Worm (Caenorhabditis elegans) whole organism, L1 larva: ENCODE measurements around the gene srlf-3.
A peak's percentile ranks its signal among the peaks of the same experiment; 100 is the strongest.

Experiments
- C04F5.9 ChIP-seq: sonication (generic microtip); optimal IDR thresholded peaks from 2 replicates; lab custom pipeline; 2016; ENCODE audit warnings: missing genetic modification characterization, missing compliant biosample characterization
- C16A3.4 ChIP-seq: fragments of 150-350 bp; optimal IDR thresholded peaks from 2 replicates; lab custom pipeline; 2014; ENCODE audit warnings: missing biosample characterization, missing genetic modification characterization
- C34B4.2 ChIP-seq: sonication (generic microtip); optimal IDR thresholded peaks from 2 replicates; lab custom pipeline; 2017; ENCODE audit warnings: mild to moderate bottlenecking, missing genetic modification characterization, missing compliant biosample characterization
- F16B12.6 ChIP-seq: fragments of 150-350 bp; optimal IDR thresholded peaks from 2 replicates; lab custom pipeline; 2014; ENCODE audit warnings: missing biosample characterization, missing genetic modification characterization
- Y116A8C.19 ChIP-seq: sonication (generic microtip); optimal IDR thresholded peaks from 2 replicates; lab custom pipeline; 2016; ENCODE audit warnings: missing compliant biosample characterization, missing genetic modification characterization, borderline replicate concordance
- aha-1 ChIP-seq: fragments of 150-350 bp; optimal IDR thresholded peaks from 2 replicates; lab custom pipeline; 2014; ENCODE audit warnings: missing biosample characterization, missing genetic modification characterization
- alr-1 ChIP-seq: fragments of 200-800 bp; sonication (Bioruptor generic); optimal IDR thresholded peaks from 2 replicates; lab custom pipeline; 2018; ENCODE audit warnings: borderline replicate concordance, mild to moderate bottlenecking, missing genetic modification characterization, missing compliant biosample characterization
- ama-1 ChIP-seq: fragments of 150-350 bp; optimal IDR thresholded peaks from 2 replicates; lab custom pipeline; 2014
- ceh-63 ChIP-seq: fragments of 200-800 bp; sonication (Bioruptor generic); optimal IDR thresholded peaks from 2 replicates; lab custom pipeline; 2018; ENCODE audit warnings: mild to moderate bottlenecking, missing genetic modification characterization, missing compliant biosample characterization
- ceh-8 ChIP-seq: fragments of 200-800 bp; sonication (Bioruptor generic); optimal IDR thresholded peaks from 2 replicates; lab custom pipeline; 2018; ENCODE audit warnings: mild to moderate bottlenecking, missing genetic modification characterization, moderate library complexity, missing compliant biosample characterization
- ceh-88 ChIP-seq: fragments of 200-800 bp; sonication (Bioruptor generic); IDR thresholded peaks from 2 replicates; pipeline ENCODE4 v1.3.6; 2022; ENCODE audit warnings: missing genetic modification characterization, missing compliant biosample characterization
- ceh-90 ChIP-seq: sonication (generic microtip); optimal IDR thresholded peaks from 2 replicates; lab custom pipeline; 2016; ENCODE audit warnings: missing genetic modification characterization, missing compliant biosample characterization
- dsc-1 ChIP-seq: sonication (generic microtip); optimal IDR thresholded peaks from 2 replicates; lab custom pipeline; 2016; ENCODE audit warnings: mild to moderate bottlenecking, missing genetic modification characterization, missing compliant biosample characterization
- efl-1 ChIP-seq, 4 experiments: fragments of 150-350 bp; optimal IDR thresholded peaks in 3 of 4; peaks in 1 of 4; 1 replicate in 1 of 4; 2 replicates in 3 of 4; lab custom pipeline; 2014; ENCODE audit warnings: missing biosample characterization in 2 of 4, missing genetic modification characterization in 2 of 4, missing genetic modification reagents in 2 of 4
- egl-13 ChIP-seq: sonication (generic microtip); optimal IDR thresholded peaks from 2 replicates; lab custom pipeline; 2016; ENCODE audit warnings: missing genotype, missing genetic modification reagents, missing genetic modification characterization, missing compliant biosample characterization
- egl-27 ChIP-seq, 2 experiments: fragments of 150-350 bp in 1 of 2; sonication (generic microtip); optimal IDR thresholded peaks; 3 replicates each; lab custom pipeline; 2017 to 2018; ENCODE audit warnings: missing biosample characterization in 2 of 2, missing genetic modification characterization in 2 of 2, missing genetic modification reagents in 2 of 2
- elt-3 ChIP-seq, 6 experiments: fragments of 150-350 bp in 1 of 6; sonication (generic microtip); optimal IDR thresholded peaks; 2 replicates each; lab custom pipeline; 2017 to 2018; ENCODE audit warnings: missing biosample characterization in 6 of 6, missing genetic modification characterization in 6 of 6, inconsistent platforms in 1 of 6
- fkh-8 ChIP-seq: sonication (generic microtip); optimal IDR thresholded peaks from 2 replicates; lab custom pipeline; 2016; ENCODE audit warnings: mild to moderate bottlenecking, missing genetic modification characterization, missing compliant biosample characterization
- grh-1 ChIP-seq: fragments of 200-800 bp; sonication (Bioruptor generic); IDR thresholded peaks from 2 replicates; pipeline ENCODE4 v1.3.6; 2022; ENCODE audit warnings: missing genetic modification reagents, missing genetic modification characterization, missing compliant biosample characterization
- hlh-17 ChIP-seq: fragments of 200-800 bp; sonication (Bioruptor generic); optimal IDR thresholded peaks from 2 replicates; lab custom pipeline; 2018; ENCODE audit warnings: missing genetic modification characterization, mild to moderate bottlenecking, missing compliant biosample characterization, moderate library complexity, borderline replicate concordance
- hlh-4 ChIP-seq: sonication (generic microtip); optimal IDR thresholded peaks from 2 replicates; lab custom pipeline; 2016; ENCODE audit warnings: mild to moderate bottlenecking, missing genetic modification characterization, missing compliant biosample characterization
- isw-1 ChIP-seq: fragments of 200-800 bp; sonication (Bioruptor generic); IDR thresholded peaks from 2 replicates; pipeline ENCODE4 v1.3.6; 2022; ENCODE audit warnings: missing genetic modification characterization, missing compliant biosample characterization
- lin-13 ChIP-seq: fragments of 150-350 bp; optimal IDR thresholded peaks from 2 replicates; lab custom pipeline; 2014; ENCODE audit warnings: missing biosample characterization, missing genetic modification reagents, missing genetic modification characterization
- lin-14 ChIP-seq: fragments of 200-800 bp; sonication (Bioruptor generic); optimal IDR thresholded peaks from 2 replicates; lab custom pipeline; 2018; ENCODE audit warnings: mild to moderate bottlenecking, missing genetic modification characterization, moderate library complexity, missing compliant biosample characterization
- lin-15B ChIP-seq: fragments of 150-350 bp; sonication (generic microtip); optimal IDR thresholded peaks from 3 replicates; lab custom pipeline; 2014; ENCODE audit warnings: missing biosample characterization, missing genetic modification characterization
- lin-35 ChIP-seq, 2 experiments: fragments of 150-350 bp; optimal IDR thresholded peaks; 2 replicates each; lab custom pipeline; 2014; ENCODE audit warnings: missing biosample characterization in 2 of 2, missing genetic modification characterization in 2 of 2, missing genetic modification reagents in 2 of 2
- lir-3 ChIP-seq: sonication (generic microtip); optimal IDR thresholded peaks from 2 replicates; lab custom pipeline; 2016; ENCODE audit warnings: mild to moderate bottlenecking, missing genetic modification characterization, moderate library complexity, missing compliant biosample characterization; ENCODE audit not compliant: poor library complexity
- lsy-2 ChIP-seq, 2 experiments: fragments of 150-350 bp; optimal IDR thresholded peaks; 2 replicates each; lab custom pipeline; 2014; ENCODE audit warnings: missing biosample characterization in 2 of 2, missing genetic modification characterization in 2 of 2
- mep-1 ChIP-seq: fragments of 150-350 bp; optimal IDR thresholded peaks from 2 replicates; lab custom pipeline; 2014; ENCODE audit warnings: missing biosample characterization, missing genetic modification characterization
- nhr-11 ChIP-seq: fragments of 150-350 bp; optimal IDR thresholded peaks from 2 replicates; lab custom pipeline; 2014; ENCODE audit warnings: missing biosample characterization, missing genetic modification characterization
- nhr-12 ChIP-seq: sonication (generic microtip); optimal IDR thresholded peaks from 2 replicates; lab custom pipeline; 2017; ENCODE audit warnings: missing biosample characterization, missing genetic modification characterization
- nhr-19 ChIP-seq: fragments of 200-800 bp; sonication (Bioruptor generic); conservative IDR thresholded peaks from 2 replicates; pipeline ENCODE4 v1.3.6; 2022; ENCODE audit warnings: missing genetic modification characterization, missing compliant biosample characterization
- nhr-237 ChIP-seq: fragments of 150-350 bp; optimal IDR thresholded peaks from 2 replicates; lab custom pipeline; 2014; ENCODE audit warnings: missing biosample characterization, missing genetic modification characterization
- nhr-28 ChIP-seq: fragments of 150-350 bp; optimal IDR thresholded peaks from 2 replicates; lab custom pipeline; 2014; ENCODE audit warnings: missing biosample characterization, missing genetic modification characterization
- nhr-47 ChIP-seq: sonication (generic microtip); optimal IDR thresholded peaks from 2 replicates; lab custom pipeline; 2016; ENCODE audit warnings: mild to moderate bottlenecking, missing genetic modification characterization, moderate library complexity, missing compliant biosample characterization
- nhr-71 ChIP-seq: sonication (generic microtip); optimal IDR thresholded peaks from 2 replicates; lab custom pipeline; 2016; ENCODE audit warnings: mild to moderate bottlenecking, missing genetic modification characterization, moderate library complexity, missing compliant biosample characterization
- nhr-76 ChIP-seq: sonication (generic microtip); optimal IDR thresholded peaks from 2 replicates; lab custom pipeline; 2017; ENCODE audit warnings: missing biosample characterization, missing genetic modification characterization
- nhr-77 ChIP-seq: fragments of 150-350 bp; optimal IDR thresholded peaks from 2 replicates; lab custom pipeline; 2014; ENCODE audit warnings: missing biosample characterization, missing genetic modification characterization
- nhr-84 ChIP-seq: sonication (generic microtip); optimal IDR thresholded peaks from 2 replicates; lab custom pipeline; 2017; ENCODE audit warnings: missing biosample characterization, missing genetic modification characterization
- nhr-90 ChIP-seq: sonication (generic microtip); optimal IDR thresholded peaks from 2 replicates; lab custom pipeline; 2016; ENCODE audit warnings: mild to moderate bottlenecking, missing genetic modification characterization, missing compliant biosample characterization; ENCODE audit not compliant: poor library complexity
- pag-3 ChIP-seq: sonication (generic microtip); optimal IDR thresholded peaks from 2 replicates; lab custom pipeline; 2017; ENCODE audit warnings: missing genetic modification characterization, mild to moderate bottlenecking, missing compliant biosample characterization, antibody characterized with exemption, borderline replicate concordance; ENCODE audit not compliant: insufficient read depth
- pqm-1 ChIP-seq: sonication (generic microtip); optimal IDR thresholded peaks from 3 replicates; lab custom pipeline; 2017; ENCODE audit warnings: missing biosample characterization, missing genetic modification characterization
- rnt-1 ChIP-seq: sonication (generic microtip); optimal IDR thresholded peaks from 2 replicates; lab custom pipeline; 2016; ENCODE audit warnings: mild to moderate bottlenecking, missing genetic modification characterization, moderate library complexity, missing compliant biosample characterization
- skn-1 ChIP-seq: fragments of 150-350 bp; optimal IDR thresholded peaks from 2 replicates; lab custom pipeline; 2014; ENCODE audit warnings: missing biosample characterization, missing genetic modification characterization
- snu-23 ChIP-seq: sonication (generic microtip); optimal IDR thresholded peaks from 2 replicates; lab custom pipeline; 2016; ENCODE audit warnings: missing genetic modification characterization, missing compliant biosample characterization
- sup-37 ChIP-seq: fragments of 200-800 bp; sonication (Bioruptor generic); optimal IDR thresholded peaks from 2 replicates; lab custom pipeline; 2018; ENCODE audit warnings: mild to moderate bottlenecking, missing genetic modification characterization, missing compliant biosample characterization
- tbx-2 ChIP-seq: sonication (generic microtip); optimal IDR thresholded peaks from 2 replicates; lab custom pipeline; 2016; ENCODE audit warnings: missing genetic modification characterization, missing compliant biosample characterization
- unc-98 ChIP-seq: fragments of 200-800 bp; sonication (Bioruptor generic); IDR thresholded peaks from 2 replicates; pipeline ENCODE4 v1.3.6; 2022; ENCODE audit warnings: missing genetic modification characterization, missing compliant biosample characterization
- vab-15 ChIP-seq: sonication (generic microtip); optimal IDR thresholded peaks from 2 replicates; lab custom pipeline; 2017; ENCODE audit warnings: missing genotype, mild to moderate bottlenecking, missing genetic modification characterization, missing compliant biosample characterization
- zip-4 ChIP-seq: fragments of 200-800 bp; sonication (Bioruptor generic); optimal IDR thresholded peaks from 2 replicates; lab custom pipeline; 2018; ENCODE audit warnings: mild to moderate bottlenecking, missing genetic modification characterization, moderate library complexity, missing compliant biosample characterization
- ztf-11 ChIP-seq, 2 experiments: sonication (generic microtip); optimal IDR thresholded peaks; 2 replicates each; lab custom pipeline; 2016 to 2017; ENCODE audit warnings: missing genetic modification characterization in 2 of 2, missing biosample characterization in 1 of 2, missing compliant biosample characterization in 1 of 2
- ztf-4 ChIP-seq: fragments of 150-350 bp; optimal IDR thresholded peaks from 2 replicates; lab custom pipeline; 2014; ENCODE audit warnings: missing biosample characterization, missing genetic modification characterization

The srlf-3 gene

ce11 chrIV:8527598-8528012 lies 40.3 kb downstream of the srlf-3 start (continued):
- TF ChIP-seq ceh-90 (no peak), nhr-90 (tag; lab: Kevin White, UChicago) (peak; percentile 93), vab-15 (tag; lab: Kevin White, UChicago) (peak; percentile 78), ztf-4 (tag; lab: Kevin White, UChicago) (peak; percentile 88), nhr-84 (tag; lab: Kevin White, UChicago) (no peak), alr-1 (no peak), ama-1 (no peak), lin-14 (GFP tag; lab: Kevin White, UChicago) (peak; percentile 90), nhr-19 (GFP tag; lab: Robert Waterston, UW) (peak; percentile 90), hlh-17 (GFP tag; lab: Kevin White, UChicago) (no peak), lsy-2 (tag; optimal IDR thresholded peaks at IDR 0.05; lab: Kevin White, UChicago) (peak; percentile 60 to 84), C16A3.4 (tag; lab: Kevin White, UChicago) (peak; percentile 61), efl-1 (optimal IDR thresholded peaks at IDR 0.05; lab: Kevin White, UChicago) (peak; percentile 21 to 52), efl-1 (GFP tag; optimal IDR thresholded peaks at IDR 0.05 in 1 of 2; lab: Kevin White, UChicago) (peak in 1 of 2 experiments; percentile 95), lin-13 (GFP tag; lab: Kevin White, UChicago) (peak; percentile 44), elt-3 (tag; optimal IDR thresholded peaks at IDR 0.05; lab: Kevin White, UChicago) (peak in 5 of 6 experiments; percentile 43 to 98 (median 73)), sup-37 (peak; percentile 26), ceh-88 (no peak), C34B4.2 (tag; lab: Kevin White, UChicago) (no peak), nhr-12 (tag; lab: Kevin White, UChicago) (no peak), grh-1 (peak; percentile 78), unc-98 (GFP tag; lab: Robert Waterston, UW) (no peak), nhr-11 (tag; lab: Kevin White, UChicago) (peak; percentile 72), nhr-76 (tag; lab: Kevin White, UChicago) (no peak), C04F5.9 (peak; percentile 12), F16B12.6 (tag; lab: Kevin White, UChicago) (no peak), nhr-237 (tag; lab: Kevin White, UChicago) (no peak), tbx-2 (tag; lab: Kevin White, UChicago) (peak; percentile 90), nhr-77 (tag; lab: Kevin White, UChicago) (no peak), dsc-1 (tag; lab: Kevin White, UChicago) (no peak), nhr-71 (tag; lab: Kevin White, UChicago) (peak; percentile 97), skn-1 (tag; lab: Kevin White, UChicago) (peak; percentile 49), aha-1 (tag; lab: Kevin White, UChicago) (no peak), pqm-1 (peak; percentile 68), pag-3 (tag; lab: Kevin White, UChicago) (no peak), mep-1 (peak; percentile 83), lin-15B (tag; lab: Kevin White, UChicago) (no peak), egl-13 (tag; lab: Kevin White, UChicago) (peak; percentile 2), ztf-11 (tag; optimal IDR thresholded peaks at IDR 0.05; lab: Kevin White, UChicago) (no peak), nhr-28 (no peak), zip-4 (GFP tag; lab: Kevin White, UChicago) (no peak), rnt-1 (tag; lab: Kevin White, UChicago) (peak; percentile 28), ceh-8 (GFP tag; lab: Kevin White, UChicago) (no peak), egl-27 (tag; optimal IDR thresholded peaks at IDR 0.05; lab: Kevin White, UChicago) (peak; percentile 28 to 57), ceh-63 (GFP tag; lab: Kevin White, UChicago) (no peak), Y116A8C.19 (tag; lab: Kevin White, UChicago) (no peak), snu-23 (peak; percentile 84), lin-35 (GFP tag; optimal IDR thresholded peaks at IDR 0.05; lab: Kevin White, UChicago) (peak; percentile 15 to 82), lir-3 (tag; lab: Kevin White, UChicago) (peak; percentile 48), isw-1 (GFP tag; lab: Robert Waterston, UW) (no peak), fkh-8 (tag; lab: Kevin White, UChicago) (no peak), hlh-4 (tag; lab: Kevin White, UChicago) (no peak), nhr-47 (tag; lab: Kevin White, UChicago) (peak; percentile 79)
